Fruit fly (Drosophila melanogaster): ENCODE measurements around the gene Sry-alpha.

dm6 chr3R:30023445-30023844 lies 16.1 kb upstream of the Sry-alpha start:
- no peak for TF ChIP-seq CG8478 (optimal IDR thresholded peaks at IDR 0.05)
- no peak for TF ChIP-seq CTCF (optimal IDR thresholded peaks at IDR 0.05)
